Fruit fly (Drosophila melanogaster) whole organism, embryonic: Measurements from ENCODE around the gene CG6015.

Source experiments
- B-H1 ChIP-seq: fragments of 200-800 bp; sonication (Bioruptor generic); IDR thresholded peaks from 3 replicates; pipeline ENCODE4 v1.3.6; 2022; ENCODE audit warnings: missing biosample characterization, missing genetic modification characterization
- BtbVII ChIP-seq: fragments of 200-800 bp; sonication (Bioruptor generic); optimal IDR thresholded peaks from 3 replicates; lab custom pipeline; 2017; ENCODE audit warnings: missing biosample characterization, mild to moderate bottlenecking, missing genetic modification characterization
- CG10209 ChIP-seq: fragments of 200-800 bp; sonication (Bioruptor generic); optimal IDR thresholded peaks from 3 replicates; lab custom pipeline; 2017; ENCODE audit warnings: missing biosample characterization, mild to moderate bottlenecking, missing genetic modification characterization, missing genetic modification reagents
- CG10267 ChIP-seq: fragments of 200-800 bp; sonication (Bioruptor generic); optimal IDR thresholded peaks from 2 replicates; lab custom pipeline; 2018; ENCODE audit warnings: missing biosample characterization, mild to moderate bottlenecking, missing genetic modification characterization, moderate library complexity
- CG11560 ChIP-seq: fragments of 200-800 bp; sonication (Bioruptor generic); IDR thresholded peaks from 3 replicates; pipeline ENCODE4 v1.3.6; 2022; ENCODE audit warnings: missing biosample characterization, missing genetic modification characterization
- CG11695 ChIP-seq: fragments of 200-800 bp; sonication (Bioruptor generic); IDR thresholded peaks from 3 replicates; pipeline ENCODE4 v1.3.6; 2022; ENCODE audit warnings: missing biosample characterization, missing genetic modification characterization
- CG11696 ChIP-seq: fragments of 200-800 bp; sonication (Bioruptor generic); IDR thresholded peaks from 2 replicates; pipeline ENCODE4 v1.3.6; 2022; ENCODE audit warnings: missing biosample characterization, missing genetic modification characterization
- CG12299 ChIP-seq: fragments of 200-800 bp; sonication (Bioruptor generic); optimal IDR thresholded peaks from 2 replicates; lab custom pipeline; 2018; ENCODE audit warnings: missing biosample characterization, mild to moderate bottlenecking, missing genetic modification characterization
- CG13775 ChIP-seq: fragments of 200-800 bp; sonication (Bioruptor generic); optimal IDR thresholded peaks from 3 replicates; lab custom pipeline; 2017; ENCODE audit warnings: missing biosample characterization, mild to moderate bottlenecking, missing genetic modification characterization
- CG14441 ChIP-seq: fragments of 200-800 bp; sonication (Bioruptor generic); IDR thresholded peaks from 2 replicates; pipeline ENCODE4 v1.3.6; 2022; ENCODE audit warnings: missing biosample characterization, missing genetic modification characterization
- CG14860 ChIP-seq: fragments of 200-800 bp; sonication (Bioruptor generic); IDR thresholded peaks from 3 replicates; pipeline ENCODE4 v1.3.6; 2022; ENCODE audit warnings: missing biosample characterization, missing genetic modification characterization; ENCODE audit not compliant: partially characterized antibody
- CG1602 ChIP-seq: fragments of 200-800 bp; sonication (Bioruptor generic); optimal IDR thresholded peaks from 3 replicates; lab custom pipeline; 2016; ENCODE audit warnings: missing biosample characterization, missing genetic modification characterization
- CG18476 ChIP-seq: fragments of 200-800 bp; sonication (Bioruptor generic); optimal IDR thresholded peaks from 2 replicates; lab custom pipeline; 2016; ENCODE audit warnings: missing biosample characterization, mild to moderate bottlenecking, missing genetic modification characterization
- CG2116 ChIP-seq: fragments of 200-800 bp; sonication (Bioruptor generic); optimal IDR thresholded peaks from 3 replicates; lab custom pipeline; 2018; ENCODE audit warnings: missing biosample characterization, mild to moderate bottlenecking, missing genetic modification characterization
- CG43689 ChIP-seq: fragments of 200-800 bp; sonication (Bioruptor generic); IDR thresholded peaks from 2 replicates; pipeline ENCODE4 v1.3.6; 2022; ENCODE audit warnings: missing biosample characterization, missing genetic modification characterization
- CG5180 ChIP-seq: fragments of 200-800 bp; sonication (Bioruptor generic); optimal IDR thresholded peaks from 3 replicates; lab custom pipeline; 2017; ENCODE audit warnings: missing biosample characterization, missing genetic modification characterization, mild to moderate bottlenecking, moderate library complexity, missing genetic modification reagents
- CG6765 ChIP-seq: fragments of 200-800 bp; sonication (Bioruptor generic); optimal IDR thresholded peaks from 3 replicates; lab custom pipeline; 2017; ENCODE audit warnings: missing biosample characterization, mild to moderate bottlenecking, missing genetic modification characterization
- CG7357 ChIP-seq: fragments of 200-800 bp; sonication (Bioruptor generic); IDR thresholded peaks from 3 replicates; pipeline ENCODE4 v1.3.6; 2022; ENCODE audit warnings: missing biosample characterization, missing genetic modification characterization
- CG7786 ChIP-seq: fragments of 200-800 bp; sonication (Bioruptor generic); optimal IDR thresholded peaks from 2 replicates; lab custom pipeline; 2016; ENCODE audit warnings: missing biosample characterization, missing genetic modification characterization
- CG7987 ChIP-seq: fragments of 200-800 bp; sonication (Bioruptor generic); optimal IDR thresholded peaks from 2 replicates; lab custom pipeline; 2018; ENCODE audit warnings: missing biosample characterization, mild to moderate bottlenecking, missing genetic modification characterization, moderate library complexity
- Dll ChIP-seq: fragments of 200-800 bp; sonication (Bioruptor generic); IDR thresholded peaks from 4 replicates; pipeline ENCODE4 v1.3.6; 2022; ENCODE audit warnings: missing biosample characterization, missing genetic modification characterization; ENCODE audit not compliant: partially characterized antibody
- Elba2 ChIP-seq: fragments of 200-800 bp; sonication (Bioruptor generic); optimal IDR thresholded peaks from 3 replicates; lab custom pipeline; 2016; ENCODE audit warnings: missing biosample characterization, missing genetic modification characterization
- Fer2 ChIP-seq: fragments of 200-800 bp; sonication (Bioruptor generic); optimal IDR thresholded peaks from 2 replicates; lab custom pipeline; 2018; ENCODE audit warnings: missing biosample characterization, mild to moderate bottlenecking, missing genetic modification characterization, moderate library complexity
- Hr78 ChIP-seq, 2 experiments: fragments of 200-800 bp in 1 of 2; fragments of >200 bp in 1 of 2; sonication (Bioruptor generic) in 1 of 2; optimal IDR thresholded peaks; 2 replicates each; lab custom pipeline; 2017 to 2019; ENCODE audit warnings: missing biosample characterization in 2 of 2, missing genetic modification characterization in 2 of 2, mild to moderate bottlenecking in 1 of 2, moderate library complexity in 1 of 2
- Meics ChIP-seq: fragments of 200-800 bp; sonication (Bioruptor generic); optimal IDR thresholded peaks from 2 replicates; lab custom pipeline; 2017; ENCODE audit warnings: missing biosample characterization, mild to moderate bottlenecking, missing genetic modification characterization
- Nf-YA ChIP-seq: fragments of 200-800 bp; sonication (Bioruptor generic); IDR thresholded peaks from 2 replicates; pipeline ENCODE4 v1.3.6; 2022; ENCODE audit warnings: missing biosample characterization, missing genetic modification characterization
- Ptx1 ChIP-seq: fragments of 200-800 bp; sonication (Bioruptor generic); IDR thresholded peaks from 2 replicates; pipeline ENCODE4 v1.3.6; 2022; ENCODE audit warnings: missing biosample characterization, missing genetic modification characterization
- Sin3A ChIP-seq: fragments of >200 bp; optimal IDR thresholded peaks from 2 replicates; lab custom pipeline; 2018
- Six4 ChIP-seq: fragments of 200-800 bp; sonication (Bioruptor generic); optimal IDR thresholded peaks from 2 replicates; lab custom pipeline; 2016; ENCODE audit warnings: missing biosample characterization, missing genetic modification characterization
- Spps ChIP-seq: fragments of 200-800 bp; sonication (Bioruptor generic); optimal IDR thresholded peaks from 2 replicates; lab custom pipeline; 2018; ENCODE audit warnings: missing biosample characterization, mild to moderate bottlenecking, missing genetic modification characterization
- abd-A ChIP-seq: fragments of 200-800 bp; sonication (Bioruptor generic); optimal IDR thresholded peaks from 3 replicates; lab custom pipeline; 2019; ENCODE audit warnings: missing biosample characterization, mild to moderate bottlenecking, missing genetic modification characterization, moderate library complexity
- ato ChIP-seq: fragments of 200-800 bp; sonication (Bioruptor generic); IDR thresholded peaks from 2 replicates; pipeline ENCODE4 v1.3.6; 2022; ENCODE audit warnings: missing biosample characterization, missing genetic modification characterization; ENCODE audit not compliant: partially characterized antibody
- bbx ChIP-seq: fragments of 200-800 bp; sonication (Bioruptor generic); IDR thresholded peaks from 2 replicates; pipeline ENCODE4 v1.3.6; 2022; ENCODE audit warnings: missing biosample characterization, missing genetic modification characterization; ENCODE audit not compliant: partially characterized antibody
- corto ChIP-seq: fragments of 200-800 bp; sonication (Bioruptor generic); optimal IDR thresholded peaks from 2 replicates; lab custom pipeline; 2016; ENCODE audit warnings: missing biosample characterization, mild to moderate bottlenecking, missing genetic modification characterization, moderate library complexity
- dati ChIP-seq: fragments of 200-800 bp; sonication (Bioruptor generic); IDR thresholded peaks from 2 replicates; pipeline ENCODE4 v1.3.6; 2022; ENCODE audit warnings: missing biosample characterization, missing genetic modification characterization
- dimm ChIP-seq: fragments of 200-800 bp; sonication (Bioruptor generic); IDR thresholded peaks from 2 replicates; pipeline ENCODE4 v1.3.6; 2022; ENCODE audit warnings: missing biosample characterization, missing genetic modification characterization
- gem ChIP-seq: fragments of 200-800 bp; sonication (Bioruptor generic); optimal IDR thresholded peaks from 2 replicates; lab custom pipeline; 2019; ENCODE audit warnings: missing biosample characterization, mild to moderate bottlenecking, missing genetic modification characterization, moderate library complexity
- inv ChIP-seq: fragments of 200-800 bp; sonication (Bioruptor generic); IDR thresholded peaks from 2 replicates; pipeline ENCODE4 v1.3.6; 2022; ENCODE audit warnings: missing biosample characterization, missing genetic modification characterization; ENCODE audit not compliant: partially characterized antibody
- lbe ChIP-seq: fragments of 200-800 bp; sonication (Bioruptor generic); optimal IDR thresholded peaks from 2 replicates; lab custom pipeline; 2016; ENCODE audit warnings: missing biosample characterization, mild to moderate bottlenecking, missing genetic modification characterization
- maf-S ChIP-seq: fragments of 200-800 bp; sonication (Bioruptor generic); optimal IDR thresholded peaks from 2 replicates; lab custom pipeline; 2016; ENCODE audit warnings: missing biosample characterization, missing genetic modification characterization
- mam ChIP-seq: fragments of 200-800 bp; sonication (Bioruptor generic); optimal IDR thresholded peaks from 3 replicates; lab custom pipeline; 2016; ENCODE audit warnings: missing biosample characterization, missing genetic modification characterization
- pros ChIP-seq: fragments of 200-800 bp; sonication (Bioruptor generic); optimal IDR thresholded peaks from 3 replicates; lab custom pipeline; 2019; ENCODE audit warnings: missing biosample characterization, mild to moderate bottlenecking, missing genetic modification characterization, moderate library complexity
- pzg ChIP-seq: fragments of 200-800 bp; sonication (Bioruptor generic); optimal IDR thresholded peaks from 3 replicates; lab custom pipeline; 2018; ENCODE audit warnings: missing biosample characterization, mild to moderate bottlenecking, missing genetic modification characterization, moderate library complexity
- sens ChIP-seq: fragments of 200-800 bp; sonication (Bioruptor generic); peaks from one replicate; lab custom pipeline; 2016; ENCODE audit warnings: missing biosample characterization, missing genetic modification characterization
- slou ChIP-seq: fragments of 200-800 bp; sonication (Bioruptor generic); optimal IDR thresholded peaks from 3 replicates; lab custom pipeline; 2016; ENCODE audit warnings: missing biosample characterization, missing genetic modification characterization
- so ChIP-seq: fragments of 200-800 bp; sonication (Bioruptor generic); IDR thresholded peaks from 3 replicates; pipeline ENCODE4 v1.3.6; 2022; ENCODE audit warnings: missing biosample characterization, missing genetic modification characterization
- sug ChIP-seq: fragments of 200-800 bp; optimal IDR thresholded peaks from 2 replicates; lab custom pipeline; 2019; ENCODE audit warnings: missing biosample characterization, mild to moderate bottlenecking, missing genetic modification characterization, moderate library complexity
- toy ChIP-seq: fragments of 200-800 bp; sonication (Bioruptor generic); IDR thresholded peaks from 2 replicates; pipeline ENCODE4 v1.3.6; 2022; ENCODE audit warnings: missing biosample characterization, missing genetic modification characterization
- twi ChIP-seq: fragments of 200-800 bp; optimal IDR thresholded peaks from 2 replicates; lab custom pipeline; 2019; ENCODE audit warnings: missing biosample characterization, mild to moderate bottlenecking, missing genetic modification characterization, moderate library complexity
- vfl ChIP-seq: fragments of 200-800 bp; sonication (Bioruptor generic); optimal IDR thresholded peaks from 2 replicates; lab custom pipeline; 2016; ENCODE audit warnings: missing biosample characterization, missing genetic modification characterization
- yki ChIP-seq: fragments of >200 bp; optimal IDR thresholded peaks from 3 replicates; lab custom pipeline; 2018

Gene CG6015

dm6 chr3R:22023041-22023626 lies 11.0 kb downstream of the CG6015 start, which contains the start of the genes Mitofilin and mRpL35 (continued):
- TF ChIP-seq toy (GFP tag; lab: Robert Waterston, UW) (no peak), so (GFP tag; lab: Robert Waterston, UW) (no peak), Meics (GFP tag; lab: Kevin White, UChicago) (peak; percentile 28), CG14441 (GFP tag; lab: Robert Waterston, UW) (peak; percentile 22; the same call in 1 of the 2 replicates), CG12299 (tag; lab: Kevin White, UChicago) (no peak), CG5180 (GFP tag; lab: Kevin White, UChicago) (no peak), bbx (GFP tag; lab: Robert Waterston, UW) (peak; percentile 53), pros (GFP tag; lab: Kevin White, UChicago) (no peak), CG7357 (GFP tag; lab: Robert Waterston, UW) (no peak), Six4 (GFP tag; lab: Kevin White, UChicago) (peak; percentile 5), CG18476 (GFP tag; lab: Kevin White, UChicago) (no peak), sug (tag; lab: Kevin White, UChicago) (peak; percentile 31), CG7987 (GFP tag; lab: Kevin White, UChicago) (no peak), pzg (GFP tag; lab: Kevin White, UChicago) (peak; percentile 50), CG7786 (GFP tag; lab: Kevin White, UChicago) (peak; percentile 57), twi (tag; lab: Kevin White, UChicago) (no peak), CG11696 (no peak), CG10267 (peak; percentile 36), slou (peak; percentile 21), ato (peak; percentile 45), sens (GFP tag; lab: Kevin White, UChicago) (peak; percentile 87), maf-S (GFP tag; lab: Kevin White, UChicago) (peak; percentile 31), Hr78 (GFP tag; optimal IDR thresholded peaks at IDR 0.05; lab: Kevin White, UChicago) (no peak), CG6765 (GFP tag; lab: Kevin White, UChicago) (no peak), dimm (GFP tag; lab: Robert Waterston, UW) (no peak), vfl (GFP tag; lab: Kevin White, UChicago) (peak; percentile 19), CG14860 (GFP tag; lab: Robert Waterston, UW) (peak; percentile 42; the same call in 1 of the 3 replicates), CG43689 (GFP tag; lab: Robert Waterston, UW) (no peak), abd-A (tag; lab: Kevin White, UChicago) (no peak), CG10209 (GFP tag; lab: Kevin White, UChicago) (no peak), Spps (no peak), gem (tag; lab: Kevin White, UChicago) (peak; percentile 47), Fer2 (tag; lab: Kevin White, UChicago) (no peak), corto (GFP tag; lab: Kevin White, UChicago) (no peak), CG13775 (GFP tag; lab: Kevin White, UChicago) (peak; percentile 27), lbe (GFP tag; lab: Kevin White, UChicago) (no peak), CG11695 (GFP tag; lab: Robert Waterston, UW) (no peak), Sin3A (lab: Kevin White, UChicago) (peak; percentile 97), BtbVII (GFP tag; lab: Kevin White, UChicago) (no peak), CG2116 (GFP tag; lab: Kevin White, UChicago) (peak; percentile 43), Nf-YA (no peak), yki (peak; percentile 84), B-H1 (GFP tag; lab: Robert Waterston, UW) (no peak), Ptx1 (0 out of 2 replicates have a peak, but pooled peaks have one; percentile 36), Elba2 (GFP tag; lab: Kevin White, UChicago) (no peak), CG1602 (GFP tag; lab: Kevin White, UChicago) (peak; percentile 49), mam (peak; percentile 58), dati (GFP tag; lab: Robert Waterston, UW) (no peak), Dll (GFP tag; lab: Robert Waterston, UW) (peak; percentile 66), CG11560 (tag; lab: Robert Waterston, UW) (no peak), inv (GFP tag; lab: Robert Waterston, UW) (peak; percentile 46)
